Worm (Caenorhabditis elegans) whole organism, young adult: ENCODE measurements around the gene F07A11.4.

Experiments used
- ama-1 ChIP-seq, 3 experiments: fragments of 150-350 bp in 1 of 3; sonication (generic microtip) in 2 of 3; optimal IDR thresholded peaks; 2 replicates each; lab custom pipeline; 2014 to 2018; ENCODE audit warnings: missing biosample characterization in 2 of 3, missing genetic modification characterization in 2 of 3, missing genetic modification reagents in 2 of 3
- chd-7 ChIP-seq: sonication (generic microtip); optimal IDR thresholded peaks from 2 replicates; lab custom pipeline; 2016; ENCODE audit warnings: mild to moderate bottlenecking, missing genetic modification characterization, moderate library complexity, missing compliant biosample characterization
- hsf-1 ChIP-seq: fragments of 200-800 bp; sonication (Bioruptor generic); IDR thresholded peaks from 2 replicates; pipeline ENCODE4 v1.3.6; 2022; ENCODE audit warnings: missing genetic modification reagents, missing genetic modification characterization, missing compliant biosample characterization
- mxl-1 ChIP-seq: sonication (generic microtip); optimal IDR thresholded peaks from 2 replicates; lab custom pipeline; 2016; ENCODE audit warnings: missing genetic modification characterization, missing compliant biosample characterization
- ztf-25 ChIP-seq: fragments of 200-800 bp; sonication (Bioruptor generic); IDR thresholded peaks from 2 replicates; pipeline ENCODE4 v1.3.6; 2022; ENCODE audit warnings: missing genetic modification reagents, missing genetic modification characterization, missing compliant biosample characterization

DNA sequence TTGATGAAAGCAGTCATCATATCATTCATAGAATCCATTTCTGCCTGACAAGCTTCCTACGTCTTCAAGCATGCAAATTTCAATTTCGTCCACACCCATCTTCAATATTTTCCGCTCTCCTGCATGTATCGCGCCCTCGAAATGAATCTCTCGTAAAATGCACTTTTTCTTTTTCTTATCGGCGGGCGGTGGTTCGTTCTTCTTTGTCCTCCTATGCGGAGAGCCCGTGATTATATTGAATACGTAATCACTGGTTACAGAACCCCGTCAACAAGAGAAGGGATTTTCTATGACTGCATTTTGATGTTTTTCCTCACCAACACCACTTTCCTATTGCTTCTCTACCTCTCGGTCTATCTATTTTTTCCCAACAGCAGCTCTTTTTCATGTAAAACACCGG, 35.8 kb downstream of the F07A11.4 start:
- TF ChIP-seq mxl-1 (no peak), ama-1 (optimal IDR thresholded peaks at IDR 0.05; lab: Kevin White, UChicago) (peak; percentile 47), ama-1 (GFP tag; optimal IDR thresholded peaks at IDR 0.05; lab: Kevin White, UChicago) (no peak), ztf-25 (GFP tag; lab: Robert Waterston, UW) (no peak), chd-7 (tag; lab: Kevin White, UChicago) (no peak), hsf-1 (GFP tag; lab: Robert Waterston, UW) (no peak)
